Worm (Caenorhabditis elegans) whole organism, late embryonic: Measurements from ENCODE around the gene srh-281.

Experiments
- ama-1 ChIP-seq: fragments of 150-350 bp; optimal IDR thresholded peaks from 2 replicates; lab custom pipeline; 2014
- ceh-2 ChIP-seq: sonication (generic microtip); optimal IDR thresholded peaks from 2 replicates; lab custom pipeline; 2016; ENCODE audit warnings: missing genotype, missing genetic modification characterization, missing compliant biosample characterization
- elt-2 ChIP-seq: sonication (generic microtip); optimal IDR thresholded peaks from 2 replicates; lab custom pipeline; 2016; ENCODE audit warnings: missing genetic modification reagents, missing genetic modification characterization, missing compliant biosample characterization
- hlh-30 ChIP-seq: sonication (generic microtip); optimal IDR thresholded peaks from 2 replicates; lab custom pipeline; 2017; ENCODE audit warnings: antibody characterized with exemption, missing genetic modification characterization, missing compliant biosample characterization; ENCODE audit not compliant: insufficient read depth
- tbx-2 ChIP-seq: sonication (generic microtip); optimal IDR thresholded peaks from 2 replicates; lab custom pipeline; 2016; ENCODE audit warnings: missing genetic modification characterization, missing compliant biosample characterization

DNA sequence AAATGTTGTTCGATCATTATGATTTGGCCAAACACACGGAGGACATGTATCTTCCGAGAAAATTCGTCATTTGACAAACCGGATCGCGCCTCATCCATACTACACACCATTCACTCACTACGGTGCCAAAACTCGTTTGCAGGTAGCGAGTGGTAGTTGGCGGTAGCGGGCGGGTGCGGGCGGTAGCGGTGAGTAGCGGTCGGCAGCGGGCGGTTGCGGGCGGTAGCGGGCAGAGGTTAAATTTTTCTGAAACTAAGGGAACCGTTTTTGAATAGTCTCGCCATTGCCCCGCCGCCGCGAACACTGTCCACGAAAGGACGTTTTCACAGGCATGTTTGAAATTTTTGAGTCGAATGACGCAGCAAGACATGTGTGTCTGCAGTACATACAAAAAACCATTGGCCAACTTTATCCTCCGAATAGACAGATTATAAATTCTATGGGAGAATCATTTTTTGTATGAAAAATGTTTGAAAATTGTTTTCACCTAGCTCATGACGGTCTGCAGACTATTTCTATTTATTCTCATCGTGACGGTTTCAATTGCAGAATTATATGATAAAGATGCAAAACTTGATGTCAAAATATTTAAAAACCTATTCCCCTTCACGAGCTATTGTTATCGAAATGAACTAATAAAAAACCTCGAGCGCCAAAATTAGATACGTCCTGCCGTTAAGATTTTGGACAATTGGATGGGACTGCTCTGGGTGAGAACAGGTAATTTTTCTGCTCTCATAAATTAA, 19.8 kb downstream of the srh-281 start, which contains the start of gene F11A5.16:
- TF ChIP-seq tbx-2 (tag; lab: Kevin White, UChicago): no peak
- TF ChIP-seq elt-2 (tag; lab: Kevin White, UChicago): no peak
- no peak for TF ChIP-seq hlh-30 (tag; lab: Kevin White, UChicago)
- no peak for TF ChIP-seq ceh-2 (tag; lab: Kevin White, UChicago)
- no peak for TF ChIP-seq ama-1 (lab: Kevin White, UChicago)
